Worm (Caenorhabditis elegans) whole organism, L1 larva: Measurements from ENCODE around the gene T28C6.3.
A peak's percentile ranks its signal among the peaks of the same experiment; 100 is the strongest.

ENCODE experiments used
- C04F5.9 ChIP-seq: sonication (generic microtip); optimal IDR thresholded peaks from 2 replicates; lab custom pipeline; 2016; ENCODE audit warnings: missing genetic modification characterization, missing compliant biosample characterization
- C16A3.4 ChIP-seq: fragments of 150-350 bp; optimal IDR thresholded peaks from 2 replicates; lab custom pipeline; 2014; ENCODE audit warnings: missing biosample characterization, missing genetic modification characterization
- F16B12.6 ChIP-seq: fragments of 150-350 bp; optimal IDR thresholded peaks from 2 replicates; lab custom pipeline; 2014; ENCODE audit warnings: missing biosample characterization, missing genetic modification characterization
- Y116A8C.19 ChIP-seq: sonication (generic microtip); optimal IDR thresholded peaks from 2 replicates; lab custom pipeline; 2016; ENCODE audit warnings: missing compliant biosample characterization, missing genetic modification characterization, borderline replicate concordance
- aha-1 ChIP-seq: fragments of 150-350 bp; optimal IDR thresholded peaks from 2 replicates; lab custom pipeline; 2014; ENCODE audit warnings: missing biosample characterization, missing genetic modification characterization
- alr-1 ChIP-seq: fragments of 200-800 bp; sonication (Bioruptor generic); optimal IDR thresholded peaks from 2 replicates; lab custom pipeline; 2018; ENCODE audit warnings: borderline replicate concordance, mild to moderate bottlenecking, missing genetic modification characterization, missing compliant biosample characterization
- aly-2 ChIP-seq: fragments of 150-350 bp; optimal IDR thresholded peaks from 2 replicates; lab custom pipeline; 2014; ENCODE audit warnings: missing biosample characterization, missing genetic modification characterization
- ceh-63 ChIP-seq: fragments of 200-800 bp; sonication (Bioruptor generic); optimal IDR thresholded peaks from 2 replicates; lab custom pipeline; 2018; ENCODE audit warnings: mild to moderate bottlenecking, missing genetic modification characterization, missing compliant biosample characterization
- ceh-8 ChIP-seq: fragments of 200-800 bp; sonication (Bioruptor generic); optimal IDR thresholded peaks from 2 replicates; lab custom pipeline; 2018; ENCODE audit warnings: mild to moderate bottlenecking, missing genetic modification characterization, moderate library complexity, missing compliant biosample characterization
- ceh-82 ChIP-seq, 3 experiments: fragments of 150-350 bp in 1 of 3; sonication (generic microtip) in 2 of 3; optimal IDR thresholded peaks; 2 replicates each; lab custom pipeline; 2014 to 2017; ENCODE audit warnings: missing biosample characterization in 3 of 3, missing genetic modification characterization in 3 of 3
- ceh-88 ChIP-seq: fragments of 200-800 bp; sonication (Bioruptor generic); IDR thresholded peaks from 2 replicates; pipeline ENCODE4 v1.3.6; 2022; ENCODE audit warnings: missing genetic modification characterization, missing compliant biosample characterization
- ceh-90 ChIP-seq: sonication (generic microtip); optimal IDR thresholded peaks from 2 replicates; lab custom pipeline; 2016; ENCODE audit warnings: missing genetic modification characterization, missing compliant biosample characterization
- dpl-1 ChIP-seq, 3 experiments: fragments of 150-350 bp in 2 of 3; sonication (generic microtip) in 1 of 3; optimal IDR thresholded peaks; 2 replicates each; lab custom pipeline; 2014 to 2017; ENCODE audit warnings: missing biosample characterization in 3 of 3, missing genetic modification characterization in 3 of 3, missing genetic modification reagents in 3 of 3
- dsc-1 ChIP-seq: sonication (generic microtip); optimal IDR thresholded peaks from 2 replicates; lab custom pipeline; 2016; ENCODE audit warnings: mild to moderate bottlenecking, missing genetic modification characterization, missing compliant biosample characterization
- efl-1 ChIP-seq, 4 experiments: fragments of 150-350 bp; optimal IDR thresholded peaks in 3 of 4; peaks in 1 of 4; 1 replicate in 1 of 4; 2 replicates in 3 of 4; lab custom pipeline; 2014; ENCODE audit warnings: missing biosample characterization in 2 of 4, missing genetic modification characterization in 2 of 4, missing genetic modification reagents in 2 of 4
- egl-27 ChIP-seq, 2 experiments: fragments of 150-350 bp in 1 of 2; sonication (generic microtip); optimal IDR thresholded peaks; 3 replicates each; lab custom pipeline; 2017 to 2018; ENCODE audit warnings: missing biosample characterization in 2 of 2, missing genetic modification characterization in 2 of 2, missing genetic modification reagents in 2 of 2
- elt-3 ChIP-seq, 6 experiments: fragments of 150-350 bp in 1 of 6; sonication (generic microtip); optimal IDR thresholded peaks; 2 replicates each; lab custom pipeline; 2017 to 2018; ENCODE audit warnings: missing biosample characterization in 6 of 6, missing genetic modification characterization in 6 of 6, inconsistent platforms in 1 of 6
- ets-5 ChIP-seq: fragments of 200-800 bp; sonication (Bioruptor generic); IDR thresholded peaks from 2 replicates; pipeline ENCODE4 v1.3.6; 2022; ENCODE audit warnings: missing genetic modification characterization, missing compliant biosample characterization
- fkh-10 ChIP-seq: sonication (generic microtip); optimal IDR thresholded peaks from 2 replicates; lab custom pipeline; 2017; ENCODE audit warnings: missing biosample characterization, missing genetic modification reagents, missing genetic modification characterization
- fkh-4 ChIP-seq: sonication (generic microtip); optimal IDR thresholded peaks from 2 replicates; lab custom pipeline; 2016; ENCODE audit warnings: missing compliant biosample characterization, missing genetic modification characterization, borderline replicate concordance
- fkh-8 ChIP-seq: sonication (generic microtip); optimal IDR thresholded peaks from 2 replicates; lab custom pipeline; 2016; ENCODE audit warnings: mild to moderate bottlenecking, missing genetic modification characterization, missing compliant biosample characterization
- hlh-17 ChIP-seq: fragments of 200-800 bp; sonication (Bioruptor generic); optimal IDR thresholded peaks from 2 replicates; lab custom pipeline; 2018; ENCODE audit warnings: missing genetic modification characterization, mild to moderate bottlenecking, missing compliant biosample characterization, moderate library complexity, borderline replicate concordance
- hpl-2 ChIP-seq: fragments of 150-350 bp; optimal IDR thresholded peaks from 2 replicates; lab custom pipeline; 2014; ENCODE audit warnings: missing biosample characterization, missing genetic modification reagents, missing genetic modification characterization
- jun-1 ChIP-seq: fragments of 150-350 bp; optimal IDR thresholded peaks from 2 replicates; lab custom pipeline; 2014; ENCODE audit warnings: missing biosample characterization, missing genetic modification reagents, missing genetic modification characterization
- lin-14 ChIP-seq: fragments of 200-800 bp; sonication (Bioruptor generic); optimal IDR thresholded peaks from 2 replicates; lab custom pipeline; 2018; ENCODE audit warnings: mild to moderate bottlenecking, missing genetic modification characterization, moderate library complexity, missing compliant biosample characterization
- lin-15B ChIP-seq: fragments of 150-350 bp; sonication (generic microtip); optimal IDR thresholded peaks from 3 replicates; lab custom pipeline; 2014; ENCODE audit warnings: missing biosample characterization, missing genetic modification characterization
- lin-39 ChIP-seq: fragments of 150-350 bp; optimal IDR thresholded peaks from 2 replicates; lab custom pipeline; 2014; ENCODE audit warnings: missing biosample characterization, missing genetic modification reagents, missing genetic modification characterization
- lsy-2 ChIP-seq, 2 experiments: fragments of 150-350 bp; optimal IDR thresholded peaks; 2 replicates each; lab custom pipeline; 2014; ENCODE audit warnings: missing biosample characterization in 2 of 2, missing genetic modification characterization in 2 of 2
- mab-9 ChIP-seq: fragments of 200-800 bp; sonication (Bioruptor generic); IDR thresholded peaks from 2 replicates; pipeline ENCODE4 v1.3.6; 2022; ENCODE audit warnings: missing genetic modification reagents, missing genetic modification characterization, missing compliant biosample characterization
- mdl-1 ChIP-seq, 2 experiments: fragments of 150-350 bp; optimal IDR thresholded peaks; 2 replicates each; lab custom pipeline; 2014 to 2017; ENCODE audit warnings: missing biosample characterization in 2 of 2, missing genetic modification characterization in 2 of 2, inconsistent platforms in 1 of 2
- mep-1 ChIP-seq: fragments of 150-350 bp; optimal IDR thresholded peaks from 2 replicates; lab custom pipeline; 2014; ENCODE audit warnings: missing biosample characterization, missing genetic modification characterization
- nhr-12 ChIP-seq: sonication (generic microtip); optimal IDR thresholded peaks from 2 replicates; lab custom pipeline; 2017; ENCODE audit warnings: missing biosample characterization, missing genetic modification characterization
- nhr-19 ChIP-seq: fragments of 200-800 bp; sonication (Bioruptor generic); conservative IDR thresholded peaks from 2 replicates; pipeline ENCODE4 v1.3.6; 2022; ENCODE audit warnings: missing genetic modification characterization, missing compliant biosample characterization
- nhr-20 ChIP-seq: sonication (generic microtip); optimal IDR thresholded peaks from 2 replicates; lab custom pipeline; 2016; ENCODE audit warnings: mild to moderate bottlenecking, missing genetic modification characterization, missing compliant biosample characterization
- nhr-71 ChIP-seq: sonication (generic microtip); optimal IDR thresholded peaks from 2 replicates; lab custom pipeline; 2016; ENCODE audit warnings: mild to moderate bottlenecking, missing genetic modification characterization, moderate library complexity, missing compliant biosample characterization
- nhr-85 ChIP-seq: sonication (generic microtip); peaks from one replicate; lab custom pipeline; 2016; ENCODE audit warnings: missing genetic modification characterization, inconsistent platforms, missing compliant biosample characterization
- nhr-90 ChIP-seq: sonication (generic microtip); optimal IDR thresholded peaks from 2 replicates; lab custom pipeline; 2016; ENCODE audit warnings: mild to moderate bottlenecking, missing genetic modification characterization, missing compliant biosample characterization; ENCODE audit not compliant: poor library complexity
- pag-3 ChIP-seq: sonication (generic microtip); optimal IDR thresholded peaks from 2 replicates; lab custom pipeline; 2017; ENCODE audit warnings: missing genetic modification characterization, mild to moderate bottlenecking, missing compliant biosample characterization, antibody characterized with exemption, borderline replicate concordance; ENCODE audit not compliant: insufficient read depth
- pax-3 ChIP-seq: fragments of 200-800 bp; sonication (Bioruptor generic); optimal IDR thresholded peaks from 2 replicates; lab custom pipeline; 2018; ENCODE audit warnings: mild to moderate bottlenecking, missing genetic modification characterization, moderate library complexity, missing compliant biosample characterization
- rnt-1 ChIP-seq: sonication (generic microtip); optimal IDR thresholded peaks from 2 replicates; lab custom pipeline; 2016; ENCODE audit warnings: mild to moderate bottlenecking, missing genetic modification characterization, moderate library complexity, missing compliant biosample characterization
- snpc-4 ChIP-seq: fragments of 150-350 bp; optimal IDR thresholded peaks from 2 replicates; lab custom pipeline; 2014; ENCODE audit warnings: missing biosample characterization, missing genetic modification characterization
- sup-37 ChIP-seq: fragments of 200-800 bp; sonication (Bioruptor generic); optimal IDR thresholded peaks from 2 replicates; lab custom pipeline; 2018; ENCODE audit warnings: mild to moderate bottlenecking, missing genetic modification characterization, missing compliant biosample characterization
- swsn-7 ChIP-seq: sonication (generic microtip); optimal IDR thresholded peaks from 2 replicates; lab custom pipeline; 2016; ENCODE audit warnings: missing genetic modification characterization, missing compliant biosample characterization
- tbx-2 ChIP-seq: sonication (generic microtip); optimal IDR thresholded peaks from 2 replicates; lab custom pipeline; 2016; ENCODE audit warnings: missing genetic modification characterization, missing compliant biosample characterization
- tlp-1 ChIP-seq: fragments of 150-350 bp; optimal IDR thresholded peaks from 2 replicates; lab custom pipeline; 2014; ENCODE audit warnings: missing biosample characterization, missing genetic modification characterization
- unc-62 ChIP-seq: fragments of 150-350 bp; optimal IDR thresholded peaks from 2 replicates; lab custom pipeline; 2014; ENCODE audit warnings: missing biosample characterization, missing genetic modification reagents, missing genetic modification characterization
- unc-86 ChIP-seq: sonication (generic microtip); optimal IDR thresholded peaks from 2 replicates; lab custom pipeline; 2016; ENCODE audit warnings: missing genetic modification characterization, missing compliant biosample characterization
- ztf-4 ChIP-seq: fragments of 150-350 bp; optimal IDR thresholded peaks from 2 replicates; lab custom pipeline; 2014; ENCODE audit warnings: missing biosample characterization, missing genetic modification characterization

The T28C6.3 gene

DNA sequence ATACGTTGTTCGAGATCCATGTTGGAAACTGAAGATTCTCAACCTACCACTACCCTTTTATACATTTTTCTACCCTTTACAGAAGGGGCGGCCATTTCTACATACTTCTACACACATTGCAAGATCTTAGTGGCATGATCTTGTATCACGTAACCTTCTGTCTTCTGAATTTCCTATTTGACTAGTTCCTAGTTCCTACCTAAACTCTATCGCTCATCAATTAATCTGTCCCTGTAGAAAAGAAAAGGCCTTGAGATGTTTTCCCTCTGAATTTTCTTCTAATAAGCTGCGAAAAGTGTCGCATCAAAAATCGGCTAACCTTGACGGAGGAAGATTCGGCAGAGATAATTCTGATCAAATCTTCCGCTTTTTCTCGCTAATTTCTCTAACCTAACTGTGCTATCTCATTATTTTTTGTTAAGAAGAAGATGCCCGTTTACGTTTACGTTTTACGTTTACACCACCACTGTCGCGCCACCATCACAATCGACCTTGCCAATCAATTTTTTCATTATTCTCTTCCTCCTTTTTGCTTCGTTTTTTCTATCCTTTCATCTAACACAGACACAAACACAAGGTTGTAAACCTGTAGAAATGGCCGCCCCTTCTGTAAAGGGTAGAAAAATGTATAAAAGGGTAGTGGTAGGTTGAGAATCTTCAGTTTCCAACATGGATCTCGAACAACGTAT, 4.1 kb downstream of the T28C6.3 start, which contains the start of the genes col-117 and col-3 (continued):
- TF ChIP-seq nhr-20 (peak; percentile 79), fkh-4 (no peak), ceh-90 (tag; lab: Kevin White, UChicago) (no peak), ceh-88 (GFP tag; lab: Robert Waterston, UW) (no peak), C04F5.9 (tag; lab: Kevin White, UChicago) (no peak), hpl-2 (GFP tag; lab: Kevin White, UChicago) (no peak), ets-5 (GFP tag; lab: Robert Waterston, UW) (no peak), F16B12.6 (tag; lab: Kevin White, UChicago) (no peak), efl-1 (optimal IDR thresholded peaks at IDR 0.05; lab: Kevin White, UChicago) (no peak), efl-1 (GFP tag; optimal IDR thresholded peaks at IDR 0.05 in 1 of 2; lab: Kevin White, UChicago) (no peak), dsc-1 (tag; lab: Kevin White, UChicago) (no peak), lsy-2 (tag; optimal IDR thresholded peaks at IDR 0.05; lab: Kevin White, UChicago) (peak; percentile 8 to 34), nhr-85 (tag; lab: Kevin White, UChicago) (peak; percentile 98), fkh-10 (GFP tag; lab: Kevin White, UChicago) (no peak), Y116A8C.19 (tag; lab: Kevin White, UChicago) (no peak), nhr-19 (GFP tag; lab: Robert Waterston, UW) (peak; percentile 37), sup-37 (no peak), mdl-1 (tag; optimal IDR thresholded peaks at IDR 0.05; lab: Kevin White, UChicago) (peak in 1 of 2 experiments; percentile 17), ztf-4 (tag; lab: Kevin White, UChicago) (peak; percentile 14), mep-1 (tag; lab: Kevin White, UChicago) (peak; percentile 59), ceh-82 (tag; optimal IDR thresholded peaks at IDR 0.05; lab: Kevin White, UChicago) (no peak), snpc-4 (no peak), pag-3 (tag; lab: Kevin White, UChicago) (peak; percentile 58), unc-62 (no peak), C16A3.4 (tag; lab: Kevin White, UChicago) (peak; percentile 35), pax-3 (no peak), rnt-1 (tag; lab: Kevin White, UChicago) (no peak), tbx-2 (tag; lab: Kevin White, UChicago) (peak; percentile 39), fkh-8 (tag; lab: Kevin White, UChicago) (no peak), lin-15B (no peak), lin-14 (GFP tag; lab: Kevin White, UChicago) (peak; percentile 88), swsn-7 (tag; lab: Kevin White, UChicago) (peak; percentile 6), dpl-1 (GFP tag; optimal IDR thresholded peaks at IDR 0.05; lab: Kevin White, UChicago) (peak in 1 of 3 experiments; percentile 26), nhr-12 (no peak), ceh-63 (GFP tag; lab: Kevin White, UChicago) (no peak), nhr-71 (peak; percentile 60), aha-1 (no peak), ceh-8 (no peak), elt-3 (tag; optimal IDR thresholded peaks at IDR 0.05; lab: Kevin White, UChicago) (peak in 4 of 6 experiments; percentile 32 to 84 (median 62)), alr-1 (tag; lab: Kevin White, UChicago) (no peak)

DNA sequence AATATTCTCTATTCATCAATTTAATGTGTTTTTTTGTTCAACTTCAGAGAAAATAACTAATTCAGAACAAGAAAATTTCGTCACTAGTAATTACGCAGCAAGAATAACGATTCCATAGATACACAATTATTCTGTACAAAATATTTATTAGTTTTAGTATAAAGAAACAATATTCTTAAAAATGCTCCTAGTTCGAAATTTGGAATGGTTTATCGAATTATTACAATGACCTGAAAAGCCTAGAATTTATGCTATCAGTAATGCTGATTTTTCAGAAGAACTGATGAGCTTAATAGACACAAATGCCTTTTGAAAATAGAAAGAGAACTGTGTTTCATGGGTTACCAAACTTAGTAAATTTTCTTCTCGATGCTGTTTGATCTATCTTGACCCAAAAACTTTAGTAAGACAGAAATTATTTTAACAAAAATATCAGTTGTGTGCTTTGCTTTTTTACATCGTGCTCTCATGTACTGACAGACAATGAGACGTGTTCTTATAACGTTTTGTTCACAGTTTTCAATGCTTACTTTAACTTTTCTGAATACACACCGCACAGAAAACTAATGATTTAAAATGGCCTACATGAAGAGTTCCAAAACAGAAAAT, 6.0 kb downstream of the T28C6.3 start:
- TF ChIP-seq nhr-85 (tag; lab: Kevin White, UChicago) (peak; percentile 74), nhr-12 (no peak), lin-14 (GFP tag; lab: Kevin White, UChicago) (no peak), lin-39 (no peak), hlh-17 (GFP tag; lab: Kevin White, UChicago) (no peak), ceh-8 (no peak), jun-1 (peak; percentile 19), ceh-90 (tag; lab: Kevin White, UChicago) (no peak), mep-1 (tag; lab: Kevin White, UChicago) (no peak), hpl-2 (GFP tag; lab: Kevin White, UChicago) (no peak), unc-62 (no peak), tlp-1 (tag; lab: Kevin White, UChicago) (no peak), mab-9 (GFP tag; lab: Robert Waterston, UW) (no peak), egl-27 (tag; optimal IDR thresholded peaks at IDR 0.05; lab: Kevin White, UChicago) (no peak), nhr-20 (no peak), unc-86 (no peak), aly-2 (tag; lab: Kevin White, UChicago) (peak; percentile 87), nhr-90 (tag; lab: Kevin White, UChicago) (no peak), dsc-1 (tag; lab: Kevin White, UChicago) (no peak), elt-3 (tag; optimal IDR thresholded peaks at IDR 0.05; lab: Kevin White, UChicago) (peak in 2 of 6 experiments; percentile 27 to 28), nhr-71 (no peak)
